Fruit fly (Drosophila melanogaster): Measurements from ENCODE around the gene ND-B14.5A.

The ND-B14.5A gene

DNA sequence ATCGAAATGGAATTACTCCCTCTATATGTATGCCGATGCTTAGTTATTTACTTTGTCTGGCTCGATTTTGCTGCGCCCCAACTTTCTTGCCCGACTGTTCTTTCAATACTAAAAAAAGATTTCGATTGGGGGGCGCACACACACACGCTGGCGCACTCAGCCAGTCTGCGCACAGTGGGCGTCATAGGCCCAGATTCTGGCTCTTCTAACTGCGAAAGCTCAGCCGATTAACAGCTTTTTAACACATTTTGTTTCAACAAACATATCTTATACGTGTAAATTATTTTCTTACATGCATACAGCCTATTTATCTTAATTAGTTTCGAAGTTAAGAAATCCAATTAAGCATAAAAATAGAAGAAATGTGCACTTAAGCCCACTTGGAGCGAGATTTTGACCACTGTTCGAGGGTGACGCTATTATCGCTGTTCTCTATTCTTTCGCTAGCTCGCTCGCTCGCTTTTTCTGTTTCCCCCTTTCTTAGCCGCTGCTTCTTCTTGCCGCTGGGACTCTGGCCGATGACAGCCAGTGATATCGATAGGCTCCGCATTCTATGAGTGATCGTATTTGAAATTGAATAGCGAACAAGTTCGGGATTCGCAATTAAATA lies 50.0 kb downstream of the ND-B14.5A start, which contains the start of gene Vinc (continued):
- peak; percentile 91 for TF ChIP-seq cwo (GFP tag; optimal IDR thresholded peaks at IDR 0.05)
- TF ChIP-seq Scr (GFP tag; IDR thresholded peaks at IDR 0.05; ENCODE audit: partially characterized antibody): peak; percentile 43; the same call in 1 of the 2 replicates
- no peak; the same call in 1 of the 2 replicates for TF ChIP-seq sim (GFP tag; IDR thresholded peaks at IDR 0.05)
- peak; percentile 91 for TF ChIP-seq CG10147 (GFP tag; optimal IDR thresholded peaks at IDR 0.05)
- no peak for TF ChIP-seq CG1024 (GFP tag; IDR thresholded peaks at IDR 0.05)
- TF ChIP-seq Tbp (GFP tag; optimal IDR thresholded peaks at IDR 0.05): no peak
- peak; percentile 34 for TF ChIP-seq Mad (GFP tag; optimal IDR thresholded peaks at IDR 0.05)
- peak; percentile 88 for TF ChIP-seq Side (GFP tag; optimal IDR thresholded peaks at IDR 0.05)
- peak; percentile 81 for TF ChIP-seq Aef1 (GFP tag; IDR thresholded peaks at IDR 0.05)
- peak; percentile 76 for TF ChIP-seq CG8924 (tag; optimal IDR thresholded peaks at IDR 0.05)
- TF ChIP-seq CG1603 (tag; optimal IDR thresholded peaks at IDR 0.05): no peak
- TF ChIP-seq CG6654 (GFP tag; optimal IDR thresholded peaks at IDR 0.05): peak; percentile 79
- TF ChIP-seq NK7.1 (GFP tag; optimal IDR thresholded peaks at IDR 0.05): peak; percentile 80
- peak; percentile 88 for TF ChIP-seq CG6683 (GFP tag; optimal IDR thresholded peaks at IDR 0.05)
- TF ChIP-seq Dad (GFP tag; optimal IDR thresholded peaks at IDR 0.05): peak; percentile 85
- peak; percentile 71 for TF ChIP-seq HLH54F (GFP tag; optimal IDR thresholded peaks at IDR 0.05)
- peak; percentile 91 for TF ChIP-seq nmo (GFP tag; optimal IDR thresholded peaks at IDR 0.05)
- TF ChIP-seq CG30431 (GFP tag; optimal IDR thresholded peaks at IDR 0.05): peak; percentile 74
- TF ChIP-seq h (optimal IDR thresholded peaks at IDR 0.05): no peak
- peak; percentile 90 for TF ChIP-seq kni (GFP tag; optimal IDR thresholded peaks at IDR 0.05)
- TF ChIP-seq mld (GFP tag; IDR thresholded peaks at IDR 0.05; ENCODE audit: partially characterized antibody): no peak
- TF ChIP-seq Poxn (GFP tag; IDR thresholded peaks at IDR 0.05): 0 out of 2 replicates have a peak, but pooled peaks have one; percentile 30
- no peak for TF ChIP-seq cad (GFP tag; optimal IDR thresholded peaks at IDR 0.05)
- no peak for TF ChIP-seq Hr78 (GFP tag; optimal IDR thresholded peaks at IDR 0.05)
- TF ChIP-seq CG14710 (tag; optimal IDR thresholded peaks at IDR 0.05): peak; percentile 83
- peak; percentile 3 for TF ChIP-seq sima (GFP tag; optimal IDR thresholded peaks at IDR 0.05)
- peak; percentile 62 for TF ChIP-seq az2 (GFP tag; optimal IDR thresholded peaks at IDR 0.05)
- TF ChIP-seq Chrac-16 (GFP tag; optimal IDR thresholded peaks at IDR 0.05): peak; percentile 52
- peak; percentile 90 for TF ChIP-seq CG12219 (GFP tag; optimal IDR thresholded peaks at IDR 0.05)
- peak; percentile 39 for TF ChIP-seq CG3163 (GFP tag; optimal IDR thresholded peaks at IDR 0.05)
- TF ChIP-seq CG8089 (GFP tag; optimal IDR thresholded peaks at IDR 0.05): peak; percentile 47
- TF ChIP-seq CG12744 (GFP tag; optimal IDR thresholded peaks at IDR 0.05): no peak
- peak; percentile 76 for TF ChIP-seq Hmx (GFP tag; optimal IDR thresholded peaks at IDR 0.05)
- peak; percentile 50 for TF ChIP-seq CG9609 (GFP tag; optimal IDR thresholded peaks at IDR 0.05)
- peak; percentile 68 for TF ChIP-seq CG30020 (tag; optimal IDR thresholded peaks at IDR 0.05)
- TF ChIP-seq emc (GFP tag; optimal IDR thresholded peaks at IDR 0.05): peak; percentile 70
- TF ChIP-seq dmrt99B (tag; optimal IDR thresholded peaks at IDR 0.05): peak; percentile 80
- peak; percentile 81 for TF ChIP-seq trem (tag; optimal IDR thresholded peaks at IDR 0.05)
- TF ChIP-seq CG9215 (GFP tag; IDR thresholded peaks at IDR 0.05): peak; percentile 89
- no peak for TF ChIP-seq odd (GFP tag; optimal IDR thresholded peaks at IDR 0.05)
- peak; percentile 51 for TF ChIP-seq CG14965 (GFP tag; optimal IDR thresholded peaks at IDR 0.05; ENCODE audit: borderline replicate concordance)
- TF ChIP-seq CG18011 (GFP tag; optimal IDR thresholded peaks at IDR 0.05): peak; percentile 53
- no peak for TF ChIP-seq Doc2 (GFP tag; IDR thresholded peaks at IDR 0.05)
- peak; percentile 91 for TF ChIP-seq Xrp1 (GFP tag; IDR thresholded peaks at IDR 0.05)
- TF ChIP-seq Nf-YB (GFP tag; optimal IDR thresholded peaks at IDR 0.05): peak; percentile 62
- TF ChIP-seq pho (GFP tag; optimal IDR thresholded peaks at IDR 0.05): peak; percentile 49
- TF ChIP-seq lov (optimal IDR thresholded peaks at IDR 0.05): no peak
- peak; percentile 67; the same call in 1 of the 3 replicates for TF ChIP-seq lov (GFP tag; IDR thresholded peaks at IDR 0.05)
- peak; percentile 62 for TF ChIP-seq ssp (GFP tag; IDR thresholded peaks at IDR 0.05)
- TF ChIP-seq chn (GFP tag; optimal IDR thresholded peaks at IDR 0.05): peak; percentile 62
